Worm (Caenorhabditis elegans) whole organism, L3 larva: Measurements from ENCODE around the gene pho-14.

ENCODE experiments used
- ZK546.5 ChIP-seq: sonication (generic microtip); optimal IDR thresholded peaks from 2 replicates; lab custom pipeline; 2017; ENCODE audit warnings: missing biosample characterization, missing genetic modification characterization
- aly-2 ChIP-seq: fragments of 150-350 bp; optimal IDR thresholded peaks from 2 replicates; lab custom pipeline; 2014; ENCODE audit warnings: missing biosample characterization, missing genetic modification characterization
- ama-1 ChIP-seq: fragments of 150-350 bp; optimal IDR thresholded peaks from 2 replicates; lab custom pipeline; 2018
- ceh-16 ChIP-seq: sonication (generic microtip); optimal IDR thresholded peaks from 2 replicates; lab custom pipeline; 2017; ENCODE audit warnings: missing biosample characterization, missing genetic modification characterization
- ceh-28 ChIP-seq: fragments of 150-350 bp; optimal IDR thresholded peaks from 2 replicates; lab custom pipeline; 2014; ENCODE audit warnings: missing biosample characterization, missing genetic modification reagents, missing genetic modification characterization
- ceh-82 ChIP-seq: fragments of 150-350 bp; optimal IDR thresholded peaks from 2 replicates; lab custom pipeline; 2014; ENCODE audit warnings: missing biosample characterization, missing genetic modification characterization
- egl-27 ChIP-seq: sonication (generic microtip); optimal IDR thresholded peaks from 4 replicates; lab custom pipeline; 2017; ENCODE audit warnings: missing biosample characterization, missing genetic modification reagents, missing genetic modification characterization
- elt-1 ChIP-seq: fragments of 150-350 bp; optimal IDR thresholded peaks from 2 replicates; lab custom pipeline; 2014; ENCODE audit warnings: missing biosample characterization, missing genetic modification characterization
- elt-2 ChIP-seq: sonication (generic microtip); optimal IDR thresholded peaks from 2 replicates; lab custom pipeline; 2016; ENCODE audit warnings: missing genetic modification reagents, mild to moderate bottlenecking, missing genetic modification characterization, missing compliant biosample characterization
- elt-3 ChIP-seq, 3 experiments: fragments of 150-350 bp in 1 of 3; sonication (generic microtip) in 2 of 3; optimal IDR thresholded peaks; 2 replicates in 2 of 3; 4 replicates in 1 of 3; lab custom pipeline; 2014 to 2017; ENCODE audit warnings: missing biosample characterization in 3 of 3, missing genetic modification characterization in 3 of 3
- fkh-2 ChIP-seq: fragments of 150-350 bp; optimal IDR thresholded peaks from 2 replicates; lab custom pipeline; 2014; ENCODE audit warnings: missing biosample characterization, missing genetic modification reagents, missing genetic modification characterization
- fos-1 ChIP-seq: fragments of 150-350 bp; optimal IDR thresholded peaks from 2 replicates; lab custom pipeline; 2014; ENCODE audit warnings: missing biosample characterization, missing genetic modification characterization
- hmg-11 ChIP-seq: sonication (generic microtip); optimal IDR thresholded peaks from 2 replicates; lab custom pipeline; 2016; ENCODE audit warnings: missing genetic modification characterization, missing compliant biosample characterization
- jun-1 ChIP-seq: fragments of 150-350 bp; optimal IDR thresholded peaks from 2 replicates; lab custom pipeline; 2014; ENCODE audit warnings: missing biosample characterization, missing genetic modification reagents, missing genetic modification characterization
- lin-15B ChIP-seq: fragments of 150-350 bp; optimal IDR thresholded peaks from 2 replicates; lab custom pipeline; 2014; ENCODE audit warnings: missing biosample characterization, missing genetic modification characterization
- lin-39 ChIP-seq: fragments of 150-350 bp; optimal IDR thresholded peaks from 2 replicates; lab custom pipeline; 2018; ENCODE audit warnings: missing biosample characterization, missing genetic modification reagents, missing genetic modification characterization
- mdl-1 ChIP-seq: fragments of 150-350 bp; optimal IDR thresholded peaks from 2 replicates; lab custom pipeline; 2014; ENCODE audit warnings: missing biosample characterization, missing genetic modification characterization
- nfya-1 ChIP-seq: sonication (generic microtip); optimal IDR thresholded peaks from 2 replicates; lab custom pipeline; 2017; ENCODE audit warnings: missing genetic modification characterization, mild to moderate bottlenecking, missing compliant biosample characterization, antibody characterized with exemption, moderate library complexity; ENCODE audit not compliant: insufficient read depth
- nhr-11 ChIP-seq: fragments of 150-350 bp; optimal IDR thresholded peaks from 2 replicates; lab custom pipeline; 2014; ENCODE audit warnings: missing biosample characterization, missing genetic modification characterization
- nhr-12 ChIP-seq: fragments of 150-350 bp; optimal IDR thresholded peaks from 2 replicates; lab custom pipeline; 2014; ENCODE audit warnings: missing biosample characterization, missing genetic modification characterization
- nhr-23 ChIP-seq: fragments of 150-350 bp; optimal IDR thresholded peaks from 2 replicates; lab custom pipeline; 2014; ENCODE audit warnings: missing biosample characterization, missing genetic modification reagents, missing genetic modification characterization
- nhr-237 ChIP-seq: fragments of 150-350 bp; optimal IDR thresholded peaks from 2 replicates; lab custom pipeline; 2014; ENCODE audit warnings: missing biosample characterization, missing genetic modification characterization
- nhr-25 ChIP-seq: sonication (generic microtip); optimal IDR thresholded peaks from 2 replicates; lab custom pipeline; 2017; ENCODE audit warnings: missing biosample characterization, missing genetic modification characterization
- nhr-28 ChIP-seq: fragments of 150-350 bp; optimal IDR thresholded peaks from 2 replicates; lab custom pipeline; 2014; ENCODE audit warnings: missing biosample characterization, missing genetic modification characterization
- nhr-67 ChIP-seq: fragments of 150-350 bp; optimal IDR thresholded peaks from 2 replicates; lab custom pipeline; 2014; ENCODE audit warnings: missing biosample characterization, missing genetic modification characterization
- nhr-76 ChIP-seq: fragments of 150-350 bp; sonication (generic microtip); optimal IDR thresholded peaks from 5 replicates; lab custom pipeline; 2014; ENCODE audit warnings: missing biosample characterization, missing genetic modification characterization
- nhr-77 ChIP-seq: fragments of 150-350 bp; optimal IDR thresholded peaks from 2 replicates; lab custom pipeline; 2014; ENCODE audit warnings: missing biosample characterization, missing genetic modification characterization
- pha-4 ChIP-seq: fragments of 150-350 bp; optimal IDR thresholded peaks from 2 replicates; lab custom pipeline; 2014; ENCODE audit warnings: missing biosample characterization, missing genetic modification reagents, missing genetic modification characterization
- sea-2 ChIP-seq: fragments of 150-350 bp; sonication (generic microtip); optimal IDR thresholded peaks from 4 replicates; lab custom pipeline; 2014; ENCODE audit warnings: missing biosample characterization, missing genetic modification reagents, missing genetic modification characterization
- snpc-4 ChIP-seq: fragments of 150-350 bp; optimal IDR thresholded peaks from 2 replicates; lab custom pipeline; 2014; ENCODE audit warnings: missing biosample characterization, missing genetic modification characterization
- tbx-2 ChIP-seq: sonication (generic microtip); optimal IDR thresholded peaks from 2 replicates; lab custom pipeline; 2016; ENCODE audit warnings: mild to moderate bottlenecking, missing genetic modification characterization, missing compliant biosample characterization
- unc-39 ChIP-seq: sonication (generic microtip); optimal IDR thresholded peaks from 4 replicates; lab custom pipeline; 2017; ENCODE audit warnings: missing biosample characterization, missing genetic modification characterization
- unc-62 ChIP-seq: fragments of 150-350 bp; sonication (generic microtip); optimal IDR thresholded peaks from 4 replicates; lab custom pipeline; 2014; ENCODE audit warnings: missing biosample characterization, missing genetic modification reagents, missing genetic modification characterization
- ztf-11 ChIP-seq: fragments of 150-350 bp; optimal IDR thresholded peaks from 2 replicates; lab custom pipeline; 2014; ENCODE audit warnings: missing biosample characterization, missing genetic modification characterization

The pho-14 gene

DNA sequence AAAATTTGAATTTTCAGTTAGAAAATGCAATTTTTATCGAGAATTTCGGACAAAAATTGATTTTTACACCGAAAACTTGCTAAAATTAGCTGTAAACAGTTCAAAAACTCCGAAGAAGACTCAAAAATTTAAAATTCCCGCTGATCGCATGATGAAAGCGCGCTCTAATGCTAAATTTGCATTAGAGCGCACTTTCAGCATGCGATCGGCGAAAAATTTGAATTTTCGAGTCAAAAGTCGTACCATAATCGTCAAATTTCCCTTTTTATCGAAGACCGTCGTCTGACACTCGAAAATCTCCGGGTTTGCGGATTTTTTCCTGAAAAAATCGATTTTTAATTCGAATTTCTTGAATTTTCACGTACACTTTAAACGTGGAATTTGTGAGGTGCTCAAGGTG is 32.7 kb upstream of the pho-14 start:
- TF ChIP-seq tbx-2 (tag; lab: Kevin White, UChicago) (no peak), unc-62 (no peak), elt-1 (no peak), nhr-67 (tag; lab: Kevin White, UChicago) (no peak), nfya-1 (no peak), ceh-82 (tag; lab: Kevin White, UChicago) (no peak), nhr-25 (no peak), elt-3 (tag; optimal IDR thresholded peaks at IDR 0.05; lab: Kevin White, UChicago) (no peak), elt-2 (no peak), ztf-11 (no peak), sea-2 (GFP tag; lab: Kevin White, UChicago) (no peak), lin-15B (tag; lab: Kevin White, UChicago) (no peak), fkh-2 (tag; lab: Kevin White, UChicago) (no peak), jun-1 (tag; lab: Kevin White, UChicago) (no peak), ceh-16 (tag; lab: Kevin White, UChicago) (no peak), snpc-4 (tag; lab: Kevin White, UChicago) (no peak), nhr-23 (no peak), hmg-11 (no peak)

DNA sequence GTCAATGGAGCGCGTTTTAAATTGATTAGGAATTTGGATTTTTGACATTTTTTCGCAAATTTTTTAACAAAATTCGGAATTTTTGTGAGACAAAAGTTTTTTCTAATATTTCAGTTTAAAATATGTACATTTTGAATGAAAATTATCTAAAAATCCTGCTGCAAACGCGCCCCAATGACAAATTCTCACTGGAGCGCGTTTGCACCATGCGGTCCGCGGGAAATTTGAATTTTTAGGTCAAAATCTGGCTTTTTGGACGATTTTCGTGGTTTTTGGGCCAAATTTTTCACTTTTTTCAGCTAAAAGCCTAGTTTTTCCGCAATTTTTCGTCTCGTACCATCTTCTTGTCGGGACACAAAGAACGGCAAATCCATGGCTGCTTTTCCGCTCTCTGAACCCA is 32.1 kb upstream of the pho-14 start:
- TF ChIP-seq egl-27 (no peak), nhr-23 (no peak), ceh-28 (tag; lab: Kevin White, UChicago) (no peak)

DNA sequence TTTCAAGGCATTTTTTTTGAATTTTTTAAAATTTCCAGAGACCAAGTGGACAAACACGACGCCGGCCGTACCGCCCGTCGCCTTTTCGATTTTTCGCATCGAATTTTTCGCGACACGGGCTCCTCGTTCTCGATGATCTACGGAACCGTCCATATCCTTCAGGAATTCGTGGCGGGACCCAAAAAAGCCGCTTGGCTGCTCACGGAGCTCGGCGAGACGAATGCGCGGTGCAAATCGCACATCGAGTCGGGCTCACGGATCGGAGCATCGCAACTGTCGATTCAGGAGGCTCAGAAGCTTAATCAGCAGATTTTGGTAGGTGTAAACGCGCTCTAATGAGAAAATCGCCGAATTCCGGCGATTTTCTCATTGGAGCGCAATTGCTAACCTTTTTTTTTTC is 31.2 kb upstream of the pho-14 start:
- no peak for TF ChIP-seq mdl-1 (tag; lab: Kevin White, UChicago)
- no peak for TF ChIP-seq fkh-2 (tag; lab: Kevin White, UChicago)
- no peak for TF ChIP-seq unc-62
- TF ChIP-seq ceh-82 (tag; lab: Kevin White, UChicago), result no peak
- TF ChIP-seq pha-4 (tag; lab: Kevin White, UChicago), result no peak
- no peak for TF ChIP-seq aly-2 (tag; lab: Kevin White, UChicago)
- TF ChIP-seq nhr-12 (tag; lab: Kevin White, UChicago), result no peak

DNA sequence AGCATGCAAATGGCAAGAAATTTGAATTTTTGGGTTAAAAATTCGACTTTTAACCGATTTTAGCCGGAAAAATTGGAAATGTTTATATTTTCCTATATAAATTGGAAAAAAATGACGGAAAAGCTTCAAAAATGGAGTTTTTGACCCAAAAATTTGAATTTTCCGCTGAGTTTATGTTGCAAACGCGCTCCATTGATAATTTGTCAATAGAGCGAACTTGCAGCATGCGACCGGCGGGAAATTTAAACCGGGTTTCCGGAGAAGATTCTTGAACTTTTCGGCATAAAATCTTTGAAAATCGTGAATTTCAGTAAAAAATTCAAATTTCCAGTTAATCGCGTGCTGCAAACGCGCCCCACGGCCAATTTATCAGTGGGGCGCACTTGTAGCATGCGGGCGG is 30.7 kb upstream of the pho-14 start:
- TF ChIP-seq nhr-11 (tag; lab: Kevin White, UChicago), result no peak
- TF ChIP-seq pha-4 (tag; lab: Kevin White, UChicago), result no peak
- TF ChIP-seq jun-1 (tag; lab: Kevin White, UChicago), result no peak
- no peak for TF ChIP-seq aly-2 (tag; lab: Kevin White, UChicago)
- TF ChIP-seq nhr-237 (tag; lab: Kevin White, UChicago), result no peak
- TF ChIP-seq ama-1 (lab: Kevin White, UChicago), result no peak
- no peak for TF ChIP-seq elt-3 (tag; optimal IDR thresholded peaks at IDR 0.05; lab: Kevin White, UChicago)
- no peak for TF ChIP-seq nhr-28 (tag; lab: Kevin White, UChicago)
- TF ChIP-seq nhr-76 (tag; lab: Kevin White, UChicago), result no peak
- TF ChIP-seq fos-1 (tag; lab: Kevin White, UChicago), result no peak
- no peak for TF ChIP-seq nhr-67 (tag; lab: Kevin White, UChicago)
- no peak for TF ChIP-seq ceh-28 (tag; lab: Kevin White, UChicago)
- no peak for TF ChIP-seq unc-39 (tag; lab: Kevin White, UChicago)
- no peak for TF ChIP-seq ceh-82 (tag; lab: Kevin White, UChicago)
- TF ChIP-seq tbx-2 (tag; lab: Kevin White, UChicago), result no peak
- TF ChIP-seq snpc-4 (tag; lab: Kevin White, UChicago), result no peak
- no peak for TF ChIP-seq ztf-11

DNA sequence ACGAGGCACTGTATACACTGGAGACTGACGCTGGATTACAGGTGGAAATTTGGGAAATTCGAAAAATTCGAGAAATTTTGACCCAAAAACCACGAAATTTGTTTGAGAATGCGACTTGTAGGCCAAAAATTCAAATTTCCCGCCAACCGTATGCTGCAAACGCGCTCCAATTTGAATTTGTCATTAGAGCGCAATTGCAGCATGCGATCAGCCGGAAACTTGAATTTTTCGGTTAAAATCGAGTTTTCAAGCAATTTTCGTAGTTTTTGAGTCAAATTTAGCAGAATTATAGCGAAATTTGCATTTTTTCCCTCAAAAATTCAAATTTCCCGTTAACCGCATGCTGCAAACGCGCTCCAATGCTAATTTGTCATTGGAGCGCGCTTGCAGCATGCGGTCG is 29.6 kb upstream of the pho-14 start:
- TF ChIP-seq nhr-77 (tag; lab: Kevin White, UChicago), result no peak
- TF ChIP-seq nhr-28 (tag; lab: Kevin White, UChicago), result no peak
- no peak for TF ChIP-seq ZK546.5 (tag; lab: Kevin White, UChicago)
- no peak for TF ChIP-seq fkh-2 (tag; lab: Kevin White, UChicago)
- no peak for TF ChIP-seq lin-39
- TF ChIP-seq nhr-23, result no peak
- TF ChIP-seq lin-15B (tag; lab: Kevin White, UChicago), result no peak
